Worm (Caenorhabditis elegans) whole organism, L1 larva: ENCODE data around the gene T10B9.9.

Experiments
- C16A3.4 ChIP-seq: fragments of 150-350 bp; optimal IDR thresholded peaks from 2 replicates; lab custom pipeline; 2014; ENCODE audit warnings: missing biosample characterization, missing genetic modification characterization
- C34B4.2 ChIP-seq: sonication (generic microtip); optimal IDR thresholded peaks from 2 replicates; lab custom pipeline; 2017; ENCODE audit warnings: mild to moderate bottlenecking, missing genetic modification characterization, missing compliant biosample characterization
- F16B12.6 ChIP-seq: fragments of 150-350 bp; optimal IDR thresholded peaks from 2 replicates; lab custom pipeline; 2014; ENCODE audit warnings: missing biosample characterization, missing genetic modification characterization
- aha-1 ChIP-seq: fragments of 150-350 bp; optimal IDR thresholded peaks from 2 replicates; lab custom pipeline; 2014; ENCODE audit warnings: missing biosample characterization, missing genetic modification characterization
- alr-1 ChIP-seq: fragments of 200-800 bp; sonication (Bioruptor generic); optimal IDR thresholded peaks from 2 replicates; lab custom pipeline; 2018; ENCODE audit warnings: borderline replicate concordance, mild to moderate bottlenecking, missing genetic modification characterization, missing compliant biosample characterization
- ama-1 ChIP-seq: fragments of 150-350 bp; optimal IDR thresholded peaks from 2 replicates; lab custom pipeline; 2014
- blmp-1 ChIP-seq: fragments of 150-350 bp; optimal IDR thresholded peaks from 2 replicates; lab custom pipeline; 2014; ENCODE audit warnings: missing biosample characterization, missing genetic modification characterization
- ceh-63 ChIP-seq: fragments of 200-800 bp; sonication (Bioruptor generic); optimal IDR thresholded peaks from 2 replicates; lab custom pipeline; 2018; ENCODE audit warnings: mild to moderate bottlenecking, missing genetic modification characterization, missing compliant biosample characterization
- ceh-8 ChIP-seq: fragments of 200-800 bp; sonication (Bioruptor generic); optimal IDR thresholded peaks from 2 replicates; lab custom pipeline; 2018; ENCODE audit warnings: mild to moderate bottlenecking, missing genetic modification characterization, moderate library complexity, missing compliant biosample characterization
- ceh-88 ChIP-seq: fragments of 200-800 bp; sonication (Bioruptor generic); IDR thresholded peaks from 2 replicates; pipeline ENCODE4 v1.3.6; 2022; ENCODE audit warnings: missing genetic modification characterization, missing compliant biosample characterization
- ceh-90 ChIP-seq: sonication (generic microtip); optimal IDR thresholded peaks from 2 replicates; lab custom pipeline; 2016; ENCODE audit warnings: missing genetic modification characterization, missing compliant biosample characterization
- dpl-1 ChIP-seq, 3 experiments: fragments of 150-350 bp in 2 of 3; sonication (generic microtip) in 1 of 3; optimal IDR thresholded peaks; 2 replicates each; lab custom pipeline; 2014 to 2017; ENCODE audit warnings: missing biosample characterization in 3 of 3, missing genetic modification characterization in 3 of 3, missing genetic modification reagents in 3 of 3
- dsc-1 ChIP-seq: sonication (generic microtip); optimal IDR thresholded peaks from 2 replicates; lab custom pipeline; 2016; ENCODE audit warnings: mild to moderate bottlenecking, missing genetic modification characterization, missing compliant biosample characterization
- efl-1 ChIP-seq, 4 experiments: fragments of 150-350 bp; optimal IDR thresholded peaks in 3 of 4; peaks in 1 of 4; 1 replicate in 1 of 4; 2 replicates in 3 of 4; lab custom pipeline; 2014; ENCODE audit warnings: missing biosample characterization in 2 of 4, missing genetic modification characterization in 2 of 4, missing genetic modification reagents in 2 of 4
- elt-2 ChIP-seq: sonication (generic microtip); optimal IDR thresholded peaks from 2 replicates; lab custom pipeline; 2016; ENCODE audit warnings: missing genetic modification characterization, mild to moderate bottlenecking, inconsistent platforms, missing compliant biosample characterization, missing genetic modification reagents
- ets-5 ChIP-seq: fragments of 200-800 bp; sonication (Bioruptor generic); IDR thresholded peaks from 2 replicates; pipeline ENCODE4 v1.3.6; 2022; ENCODE audit warnings: missing genetic modification characterization, missing compliant biosample characterization
- fkh-4 ChIP-seq: sonication (generic microtip); optimal IDR thresholded peaks from 2 replicates; lab custom pipeline; 2016; ENCODE audit warnings: missing compliant biosample characterization, missing genetic modification characterization, borderline replicate concordance
- fkh-8 ChIP-seq: sonication (generic microtip); optimal IDR thresholded peaks from 2 replicates; lab custom pipeline; 2016; ENCODE audit warnings: mild to moderate bottlenecking, missing genetic modification characterization, missing compliant biosample characterization
- fos-1 ChIP-seq: fragments of 150-350 bp; optimal IDR thresholded peaks from 2 replicates; lab custom pipeline; 2014; ENCODE audit warnings: missing biosample characterization, missing genetic modification characterization
- hlh-17 ChIP-seq: fragments of 200-800 bp; sonication (Bioruptor generic); optimal IDR thresholded peaks from 2 replicates; lab custom pipeline; 2018; ENCODE audit warnings: missing genetic modification characterization, mild to moderate bottlenecking, missing compliant biosample characterization, moderate library complexity, borderline replicate concordance
- hlh-4 ChIP-seq: sonication (generic microtip); optimal IDR thresholded peaks from 2 replicates; lab custom pipeline; 2016; ENCODE audit warnings: mild to moderate bottlenecking, missing genetic modification characterization, missing compliant biosample characterization
- hpl-2 ChIP-seq: fragments of 150-350 bp; optimal IDR thresholded peaks from 2 replicates; lab custom pipeline; 2014; ENCODE audit warnings: missing biosample characterization, missing genetic modification reagents, missing genetic modification characterization
- lin-13 ChIP-seq: fragments of 150-350 bp; optimal IDR thresholded peaks from 2 replicates; lab custom pipeline; 2014; ENCODE audit warnings: missing biosample characterization, missing genetic modification reagents, missing genetic modification characterization
- lin-15B ChIP-seq: fragments of 150-350 bp; sonication (generic microtip); optimal IDR thresholded peaks from 3 replicates; lab custom pipeline; 2014; ENCODE audit warnings: missing biosample characterization, missing genetic modification characterization
- lin-35 ChIP-seq, 2 experiments: fragments of 150-350 bp; optimal IDR thresholded peaks; 2 replicates each; lab custom pipeline; 2014; ENCODE audit warnings: missing biosample characterization in 2 of 2, missing genetic modification characterization in 2 of 2, missing genetic modification reagents in 2 of 2
- mab-9 ChIP-seq: fragments of 200-800 bp; sonication (Bioruptor generic); IDR thresholded peaks from 2 replicates; pipeline ENCODE4 v1.3.6; 2022; ENCODE audit warnings: missing genetic modification reagents, missing genetic modification characterization, missing compliant biosample characterization
- mef-2 ChIP-seq: fragments of 150-350 bp; optimal IDR thresholded peaks from 2 replicates; lab custom pipeline; 2014; ENCODE audit warnings: missing biosample characterization, missing genetic modification characterization
- nhr-11 ChIP-seq: fragments of 150-350 bp; optimal IDR thresholded peaks from 2 replicates; lab custom pipeline; 2014; ENCODE audit warnings: missing biosample characterization, missing genetic modification characterization
- nhr-237 ChIP-seq: fragments of 150-350 bp; optimal IDR thresholded peaks from 2 replicates; lab custom pipeline; 2014; ENCODE audit warnings: missing biosample characterization, missing genetic modification characterization
- nhr-71 ChIP-seq: sonication (generic microtip); optimal IDR thresholded peaks from 2 replicates; lab custom pipeline; 2016; ENCODE audit warnings: mild to moderate bottlenecking, missing genetic modification characterization, moderate library complexity, missing compliant biosample characterization
- nhr-76 ChIP-seq: sonication (generic microtip); optimal IDR thresholded peaks from 2 replicates; lab custom pipeline; 2017; ENCODE audit warnings: missing biosample characterization, missing genetic modification characterization
- nhr-77 ChIP-seq: fragments of 150-350 bp; optimal IDR thresholded peaks from 2 replicates; lab custom pipeline; 2014; ENCODE audit warnings: missing biosample characterization, missing genetic modification characterization
- nhr-90 ChIP-seq: sonication (generic microtip); optimal IDR thresholded peaks from 2 replicates; lab custom pipeline; 2016; ENCODE audit warnings: mild to moderate bottlenecking, missing genetic modification characterization, missing compliant biosample characterization; ENCODE audit not compliant: poor library complexity
- pax-3 ChIP-seq: fragments of 200-800 bp; sonication (Bioruptor generic); optimal IDR thresholded peaks from 2 replicates; lab custom pipeline; 2018; ENCODE audit warnings: mild to moderate bottlenecking, missing genetic modification characterization, moderate library complexity, missing compliant biosample characterization
- pqm-1 ChIP-seq: sonication (generic microtip); optimal IDR thresholded peaks from 3 replicates; lab custom pipeline; 2017; ENCODE audit warnings: missing biosample characterization, missing genetic modification characterization
- skn-1 ChIP-seq: fragments of 150-350 bp; optimal IDR thresholded peaks from 2 replicates; lab custom pipeline; 2014; ENCODE audit warnings: missing biosample characterization, missing genetic modification characterization
- sox-4 ChIP-seq: sonication (generic microtip); optimal IDR thresholded peaks from 2 replicates; lab custom pipeline; 2016; ENCODE audit warnings: missing genetic modification characterization, missing compliant biosample characterization
- sptf-1 ChIP-seq: fragments of 150-350 bp; optimal IDR thresholded peaks from 2 replicates; lab custom pipeline; 2014; ENCODE audit warnings: missing biosample characterization, missing genetic modification characterization
- sup-37 ChIP-seq: fragments of 200-800 bp; sonication (Bioruptor generic); optimal IDR thresholded peaks from 2 replicates; lab custom pipeline; 2018; ENCODE audit warnings: mild to moderate bottlenecking, missing genetic modification characterization, missing compliant biosample characterization
- swsn-7 ChIP-seq: sonication (generic microtip); optimal IDR thresholded peaks from 2 replicates; lab custom pipeline; 2016; ENCODE audit warnings: missing genetic modification characterization, missing compliant biosample characterization
- tbx-2 ChIP-seq: sonication (generic microtip); optimal IDR thresholded peaks from 2 replicates; lab custom pipeline; 2016; ENCODE audit warnings: missing genetic modification characterization, missing compliant biosample characterization
- tlp-1 ChIP-seq: fragments of 150-350 bp; optimal IDR thresholded peaks from 2 replicates; lab custom pipeline; 2014; ENCODE audit warnings: missing biosample characterization, missing genetic modification characterization
- unc-130 ChIP-seq: fragments of 150-350 bp; optimal IDR thresholded peaks from 2 replicates; lab custom pipeline; 2017; ENCODE audit warnings: missing biosample characterization, missing genetic modification characterization, inconsistent platforms
- unc-86 ChIP-seq: sonication (generic microtip); optimal IDR thresholded peaks from 2 replicates; lab custom pipeline; 2016; ENCODE audit warnings: missing genetic modification characterization, missing compliant biosample characterization
- unc-98 ChIP-seq: fragments of 200-800 bp; sonication (Bioruptor generic); IDR thresholded peaks from 2 replicates; pipeline ENCODE4 v1.3.6; 2022; ENCODE audit warnings: missing genetic modification characterization, missing compliant biosample characterization
- vab-15 ChIP-seq: sonication (generic microtip); optimal IDR thresholded peaks from 2 replicates; lab custom pipeline; 2017; ENCODE audit warnings: missing genotype, mild to moderate bottlenecking, missing genetic modification characterization, missing compliant biosample characterization
- xbp-1 ChIP-seq: sonication (generic microtip); optimal IDR thresholded peaks from 2 replicates; lab custom pipeline; 2016; ENCODE audit warnings: missing genetic modification characterization, missing compliant biosample characterization
- zag-1 ChIP-seq: fragments of 150-350 bp; optimal IDR thresholded peaks from 2 replicates; lab custom pipeline; 2014; ENCODE audit warnings: missing biosample characterization, missing genetic modification characterization
- ztf-11 ChIP-seq, 2 experiments: sonication (generic microtip); optimal IDR thresholded peaks; 2 replicates each; lab custom pipeline; 2016 to 2017; ENCODE audit warnings: missing genetic modification characterization in 2 of 2, missing biosample characterization in 1 of 2, missing compliant biosample characterization in 1 of 2
- ztf-4 ChIP-seq: fragments of 150-350 bp; optimal IDR thresholded peaks from 2 replicates; lab custom pipeline; 2014; ENCODE audit warnings: missing biosample characterization, missing genetic modification characterization

T10B9.9 gene

DNA sequence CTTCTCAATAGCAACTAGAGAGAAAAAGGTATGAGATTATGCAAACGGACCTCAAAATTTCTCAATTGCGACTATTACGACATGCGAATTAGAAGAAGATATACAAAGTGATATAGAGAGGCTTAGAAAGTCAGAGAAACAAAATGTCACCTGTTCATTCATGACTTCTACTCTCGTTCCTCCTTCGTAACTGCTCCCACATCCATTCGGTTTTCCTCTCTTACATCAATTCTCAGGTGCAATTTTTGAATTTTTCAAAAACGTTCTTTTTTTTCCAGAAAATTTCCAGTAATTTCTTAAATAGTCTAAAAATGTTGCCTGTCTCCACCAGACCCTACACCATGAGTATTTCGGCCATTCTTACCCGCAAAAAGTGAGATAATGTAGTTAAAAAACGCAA lies 11.0 kb downstream of the T10B9.9 start:
- TF ChIP-seq unc-98 (GFP tag; lab: Robert Waterston, UW) (no peak), ceh-88 (GFP tag; lab: Robert Waterston, UW) (no peak), efl-1 (optimal IDR thresholded peaks at IDR 0.05; lab: Kevin White, UChicago) (no peak), efl-1 (GFP tag; optimal IDR thresholded peaks at IDR 0.05 in 1 of 2; lab: Kevin White, UChicago) (peak in 1 of 2 experiments; percentile 80)

DNA sequence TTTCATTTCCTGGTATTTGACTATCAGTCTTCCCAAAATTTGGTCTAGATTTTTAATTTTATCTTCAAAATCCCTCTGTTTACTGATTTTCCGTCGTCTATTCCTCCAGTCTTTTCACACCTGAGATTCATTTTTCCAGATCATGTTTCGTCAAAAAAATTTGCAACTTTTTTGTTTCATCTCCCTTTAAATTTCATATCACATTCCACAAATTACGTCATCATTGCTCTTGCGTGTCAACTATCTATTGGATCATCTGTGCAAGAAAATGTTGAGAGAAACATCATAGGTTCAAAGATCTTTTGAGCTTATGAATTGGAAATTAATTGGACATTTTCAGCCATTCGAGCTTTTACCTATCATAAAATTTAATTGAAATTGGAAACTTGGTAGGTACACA lies 16.3 kb downstream of the T10B9.9 start:
- TF ChIP-seq skn-1 (tag; lab: Kevin White, UChicago) (no peak), xbp-1 (peak; percentile 49), ceh-8 (GFP tag; lab: Kevin White, UChicago) (no peak), efl-1 (optimal IDR thresholded peaks at IDR 0.05; lab: Kevin White, UChicago) (no peak), efl-1 (GFP tag; optimal IDR thresholded peaks at IDR 0.05 in 1 of 2; lab: Kevin White, UChicago) (peak in 1 of 2 experiments; percentile 63), fkh-4 (tag; lab: Kevin White, UChicago) (no peak), elt-2 (tag; lab: Kevin White, UChicago) (no peak), aha-1 (no peak), nhr-237 (tag; lab: Kevin White, UChicago) (no peak), ets-5 (no peak), hpl-2 (GFP tag; lab: Kevin White, UChicago) (no peak), lin-35 (GFP tag; optimal IDR thresholded peaks at IDR 0.05; lab: Kevin White, UChicago) (no peak), hlh-17 (GFP tag; lab: Kevin White, UChicago) (no peak), lin-13 (GFP tag; lab: Kevin White, UChicago) (no peak), ceh-88 (GFP tag; lab: Robert Waterston, UW) (no peak), nhr-77 (tag; lab: Kevin White, UChicago) (no peak), sox-4 (no peak), nhr-11 (tag; lab: Kevin White, UChicago) (no peak), C16A3.4 (tag; lab: Kevin White, UChicago) (no peak), nhr-71 (peak; percentile 1), lin-15B (no peak), nhr-90 (no peak), mef-2 (no peak), fkh-8 (tag; lab: Kevin White, UChicago) (peak; percentile 13), unc-130 (tag; lab: Kevin White, UChicago) (no peak)

DNA sequence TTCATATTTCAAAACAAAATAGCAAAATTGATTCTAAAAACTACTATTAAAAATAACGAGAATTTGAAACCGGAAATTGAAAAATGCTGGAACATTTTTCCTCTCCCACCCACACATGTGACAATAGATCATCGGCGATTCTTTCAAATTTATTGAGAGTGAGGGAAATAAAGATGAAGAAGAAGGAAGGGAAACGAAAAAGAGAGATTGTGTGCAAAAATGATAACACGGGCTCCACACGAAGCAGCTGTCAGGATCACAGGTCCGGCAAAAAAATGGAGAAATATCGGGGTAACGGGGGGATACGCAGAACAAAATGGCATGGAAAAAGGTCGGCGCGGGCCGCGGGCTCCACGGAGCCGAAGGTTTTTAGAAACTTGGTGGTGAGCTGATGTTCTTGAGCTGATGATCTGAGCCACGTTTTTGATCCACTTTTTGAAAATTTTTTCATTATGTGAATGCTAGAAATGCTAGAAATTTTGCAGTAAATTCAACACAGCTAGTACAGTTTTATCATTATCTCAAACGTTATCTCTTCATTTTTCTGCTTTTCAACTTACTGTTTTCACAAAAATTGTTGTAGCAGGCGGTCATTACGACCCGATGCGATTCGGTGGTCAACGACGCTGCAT lies 17.9 kb downstream of the T10B9.9 start, which contains the start of gene shk-1:
Gene shk-1, plus strand, starts transcription at position 582 of the 632 bp plus-strand sequence.
- no peak for TF ChIP-seq nhr-77 (tag; lab: Kevin White, UChicago)
- TF ChIP-seq xbp-1, result no peak
- peak; percentile 16 for TF ChIP-seq swsn-7
- TF ChIP-seq dsc-1 (tag; lab: Kevin White, UChicago), result no peak
- TF ChIP-seq aha-1, result no peak
- TF ChIP-seq mab-9, result no peak
- TF ChIP-seq F16B12.6 (tag; lab: Kevin White, UChicago), result no peak
- TF ChIP-seq ceh-90, result no peak
- TF ChIP-seq pqm-1, result no peak
- TF ChIP-seq tlp-1 (tag; lab: Kevin White, UChicago), result no peak
- TF ChIP-seq C34B4.2 (tag; lab: Kevin White, UChicago), result no peak
- TF ChIP-seq fos-1 (tag; lab: Kevin White, UChicago), result no peak
- TF ChIP-seq ztf-4 (tag; lab: Kevin White, UChicago), result no peak
- no peak for TF ChIP-seq vab-15
- TF ChIP-seq alr-1 (tag; lab: Kevin White, UChicago), result no peak
- no peak for TF ChIP-seq fkh-4 (tag; lab: Kevin White, UChicago)
- TF ChIP-seq hlh-4 (tag; lab: Kevin White, UChicago), result no peak
- no peak for TF ChIP-seq ztf-11 (tag; optimal IDR thresholded peaks at IDR 0.05; lab: Kevin White, UChicago)
- no peak for TF ChIP-seq nhr-76 (tag; lab: Kevin White, UChicago)
- TF ChIP-seq unc-98 (GFP tag; lab: Robert Waterston, UW), result no peak
- no peak for TF ChIP-seq dpl-1 (GFP tag; optimal IDR thresholded peaks at IDR 0.05; lab: Kevin White, UChicago)
- TF ChIP-seq unc-86 (tag; lab: Kevin White, UChicago), result no peak
- no peak for TF ChIP-seq sup-37 (GFP tag; lab: Kevin White, UChicago)
- no peak for TF ChIP-seq zag-1 (tag; lab: Kevin White, UChicago)
- no peak for TF ChIP-seq tbx-2 (tag; lab: Kevin White, UChicago)
- no peak for TF ChIP-seq ama-1
- TF ChIP-seq blmp-1 (tag; lab: Kevin White, UChicago), result no peak
- TF ChIP-seq ceh-63, result no peak
- TF ChIP-seq sptf-1 (tag; lab: Kevin White, UChicago), result no peak
- no peak for TF ChIP-seq pax-3 (tag; lab: Kevin White, UChicago)
